Fruit fly (Drosophila melanogaster): Measurements from ENCODE around the gene CRMP.

Gene CRMP

dm6 chr3R:5611733-5612132, 40.8 kb downstream of the CRMP start:
- TF ChIP-seq HHEX (GFP tag; optimal IDR thresholded peaks at IDR 0.05) (peak; percentile 10), lilli (GFP tag; optimal IDR thresholded peaks at IDR 0.05) (no peak), CG4360 (GFP tag; IDR thresholded peaks at IDR 0.05) (peak; percentile 65), scrt (GFP tag; optimal IDR thresholded peaks at IDR 0.05) (no peak), CG6791 (GFP tag; IDR thresholded peaks at IDR 0.05; ENCODE audit: partially characterized antibody) (no peak), ewg (GFP tag; optimal IDR thresholded peaks at IDR 0.05) (no peak), slou (GFP tag; optimal IDR thresholded peaks at IDR 0.05) (no peak), B-H2 (GFP tag; optimal IDR thresholded peaks at IDR 0.05) (no peak), Pdp1 (GFP tag; optimal IDR thresholded peaks at IDR 0.05) (peak in 1 of 2 experiments; percentile 23), crp (GFP tag; optimal IDR thresholded peaks at IDR 0.05) (peak in 1 of 2 experiments; percentile 77), slp2 (GFP tag; optimal IDR thresholded peaks at IDR 0.05) (no peak), Med (GFP tag) (peak; percentile 69), rib (GFP tag; IDR thresholded peaks at IDR 0.05) (0 out of 2 replicates have a peak, but pooled peaks have one; percentile 42), CG10267 (tag; optimal IDR thresholded peaks at IDR 0.05) (peak; percentile 80), ro (GFP tag; IDR thresholded peaks at IDR 0.05) (no peak), CG12659 (GFP tag; optimal IDR thresholded peaks at IDR 0.05) (peak; percentile 17), CG30020 (tag; optimal IDR thresholded peaks at IDR 0.05) (peak; percentile 1), CTCF (GFP tag; optimal IDR thresholded peaks at IDR 0.05) (peak; percentile 3), gce (GFP tag; IDR thresholded peaks at IDR 0.05) (no peak), CG17912 (GFP tag; optimal IDR thresholded peaks at IDR 0.05) (no peak), CG17802 (tag; optimal IDR thresholded peaks at IDR 0.05) (no peak), stwl (tag; optimal IDR thresholded peaks at IDR 0.05) (peak; percentile 31), Ets65A (GFP tag) (peak; percentile 63), CG43689 (GFP tag; IDR thresholded peaks at IDR 0.05) (no peak), lola (GFP tag; optimal IDR thresholded peaks at IDR 0.05) (peak in 1 of 3 experiments; percentile 3), CG17186 (GFP tag; optimal IDR thresholded peaks at IDR 0.05) (peak; percentile 6), MBD-R2 (GFP tag; IDR thresholded peaks at IDR 0.05) (peak; percentile 41), B-H1 (GFP tag; IDR thresholded peaks at IDR 0.05) (no peak)

- TF ChIP-seq MESR4 (GFP tag; optimal IDR thresholded peaks at IDR 0.05) (peak; percentile 91), CG3847 (GFP tag; IDR thresholded peaks at IDR 0.05) (no peak), Bgb (GFP tag; IDR thresholded peaks at IDR 0.05; ENCODE audit: partially characterized antibody) (no peak), CG34422 (GFP tag; IDR thresholded peaks at IDR 0.05) (peak; percentile 6; the same call in 1 of the 3 replicates), fru (optimal IDR thresholded peaks at IDR 0.05) (no peak), dmrt11E (tag; optimal IDR thresholded peaks at IDR 0.05) (no peak), CG1603 (tag; optimal IDR thresholded peaks at IDR 0.05) (no peak), CG17612 (GFP tag; IDR thresholded peaks at IDR 0.05) (no peak), CG7556 (GFP tag; optimal IDR thresholded peaks at IDR 0.05) (peak; percentile 5), gsb-n (tag; optimal IDR thresholded peaks at IDR 0.05) (no peak), vnd (GFP tag; IDR thresholded peaks at IDR 0.05; ENCODE audit: partially characterized antibody) (no peak), YL-1 (GFP tag; optimal IDR thresholded peaks at IDR 0.05) (no peak), CG9609 (GFP tag; optimal IDR thresholded peaks at IDR 0.05) (no peak), sens (GFP tag) (no peak), odd (GFP tag; optimal IDR thresholded peaks at IDR 0.05) (peak; percentile 17), tll (GFP tag; optimal IDR thresholded peaks at IDR 0.05) (no peak), knrl (GFP tag; IDR thresholded peaks at IDR 0.05; ENCODE audit: partially characterized antibody) (no peak), ERR (GFP tag; optimal IDR thresholded peaks at IDR 0.05) (no peak), ems (GFP tag; optimal IDR thresholded peaks at IDR 0.05) (no peak), CG3726 (GFP tag; IDR thresholded peaks at IDR 0.05) (no peak), Med (GFP tag) (peak; percentile 30), tgo (GFP tag; IDR thresholded peaks at IDR 0.05) (no peak), Atf-2 (GFP tag; optimal IDR thresholded peaks at IDR 0.05) (no peak)
Measured at dm6 chr3R:5612372-5613113, 41.6 kb downstream of the CRMP start, which contains the start of gene Rga. Gene Rga (minus strand): TSS chr3R:5613112.
